Worm (Caenorhabditis elegans): ENCODE data around the gene K01B6.3.

The K01B6.3 gene

DNA sequence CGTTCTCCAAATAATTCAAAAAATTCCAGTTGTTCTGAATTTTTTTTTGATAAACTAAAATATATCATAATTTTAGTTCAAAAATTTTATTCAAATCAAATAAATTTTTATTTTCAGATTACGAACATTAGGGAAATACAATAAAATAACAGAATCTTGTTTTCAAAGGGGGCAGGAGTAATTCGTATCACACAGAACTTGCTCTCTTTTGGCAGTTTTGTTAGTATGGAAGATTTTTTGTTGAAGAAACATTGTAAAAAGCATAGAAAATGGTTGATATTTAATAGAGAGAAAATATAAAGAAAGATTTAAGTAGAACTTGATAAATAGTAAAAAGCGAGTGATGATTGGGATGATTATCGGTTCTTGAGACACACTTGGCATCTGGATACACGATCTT lies 36.8 kb downstream of the K01B6.3 start:
- TF ChIP-seq dmd-8 (GFP tag; IDR thresholded peaks at IDR 0.05) = no peak
- TF ChIP-seq tra-1 (GFP tag; IDR thresholded peaks at IDR 0.05) = no peak
- TF ChIP-seq Y75B8A.6 (GFP tag; IDR thresholded peaks at IDR 0.05) = no peak
- TF ChIP-seq unc-62 (GFP tag; optimal IDR thresholded peaks at IDR 0.05 in 1 of 2) = peak in 1 of 2 experiments; percentile 95
- no peak for TF ChIP-seq unc-62 (tag; optimal IDR thresholded peaks at IDR 0.05)
- TF ChIP-seq D1046.2 (GFP tag; IDR thresholded peaks at IDR 0.05) = no peak

ce11 chrIII:9337968-9338367 lies 37.9 kb downstream of the K01B6.3 start:
- TF ChIP-seq unc-62 (GFP tag; optimal IDR thresholded peaks at IDR 0.05 in 1 of 2) = peak in 1 of 2 experiments; percentile 92
- TF ChIP-seq unc-62 (tag; optimal IDR thresholded peaks at IDR 0.05) = no peak
- TF ChIP-seq ceh-32 (tag; optimal IDR thresholded peaks at IDR 0.05; ENCODE audit: poor library complexity) = no peak

- no peak for TF ChIP-seq duxl-1 (tag; optimal IDR thresholded peaks at IDR 0.05; ENCODE audit: poor library complexity)
- peak in 1 of 2 experiments; percentile 93 for TF ChIP-seq unc-62 (GFP tag; optimal IDR thresholded peaks at IDR 0.05 in 1 of 2)
- TF ChIP-seq unc-62 (tag; optimal IDR thresholded peaks at IDR 0.05) = no peak
Observed at ce11 chrIII:9340025-9340424, 40.0 kb downstream of the K01B6.3 start.

DNA sequence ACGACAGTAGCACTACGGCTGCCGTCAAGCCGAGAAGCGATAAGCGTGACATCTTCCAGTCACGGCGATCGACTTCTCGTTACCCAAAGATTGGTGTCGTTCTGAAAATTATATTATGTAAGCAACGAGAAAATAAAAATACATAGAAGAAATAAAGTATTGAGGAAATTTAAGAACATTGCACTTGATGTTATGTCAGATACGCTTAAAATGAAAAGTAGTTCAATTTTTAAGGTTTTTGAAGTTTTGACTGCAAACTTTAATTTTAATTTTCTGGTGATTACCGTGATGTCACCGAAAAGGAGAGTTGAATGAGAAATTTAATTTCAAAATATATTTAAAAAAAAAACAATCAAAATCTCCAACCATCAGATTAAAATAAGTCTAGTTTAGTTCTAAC lies 44.3 kb downstream of the K01B6.3 start, which contains the start of gene emb-9:
Gene emb-9 (minus strand): TSS at position 101 of the 400 bp plus-strand sequence.
- TF ChIP-seq F37D6.2 (tag; optimal IDR thresholded peaks at IDR 0.05) (no peak), R02D3.7 (tag; optimal IDR thresholded peaks at IDR 0.05) (no peak), saeg-2 (GFP tag; IDR thresholded peaks at IDR 0.05) (no peak), mep-1 (tag; optimal IDR thresholded peaks at IDR 0.05) (no peak), set-16 (GFP tag; IDR thresholded peaks at IDR 0.05) (no peak), aly-2 (tag; optimal IDR thresholded peaks at IDR 0.05) (no peak), Y75B8A.6 (GFP tag; IDR thresholded peaks at IDR 0.05) (no peak), D1046.2 (GFP tag; IDR thresholded peaks at IDR 0.05) (no peak), lin-13 (GFP tag; optimal IDR thresholded peaks at IDR 0.05) (no peak), mdl-1 (tag; optimal IDR thresholded peaks at IDR 0.05) (no peak), T26A8.4 (GFP tag; IDR thresholded peaks at IDR 0.05) (no peak), hlh-11 (tag; optimal IDR thresholded peaks at IDR 0.05) (no peak), nhr-6 (tag; optimal IDR thresholded peaks at IDR 0.05) (no peak), nhr-77 (tag; optimal IDR thresholded peaks at IDR 0.05) (no peak), mes-2 (tag; optimal IDR thresholded peaks at IDR 0.05; ENCODE audit: poor library complexity, severe bottlenecking) (no peak), nhr-25 (tag; optimal IDR thresholded peaks at IDR 0.05; ENCODE audit: borderline replicate concordance, insufficient read depth) (no peak)

DNA sequence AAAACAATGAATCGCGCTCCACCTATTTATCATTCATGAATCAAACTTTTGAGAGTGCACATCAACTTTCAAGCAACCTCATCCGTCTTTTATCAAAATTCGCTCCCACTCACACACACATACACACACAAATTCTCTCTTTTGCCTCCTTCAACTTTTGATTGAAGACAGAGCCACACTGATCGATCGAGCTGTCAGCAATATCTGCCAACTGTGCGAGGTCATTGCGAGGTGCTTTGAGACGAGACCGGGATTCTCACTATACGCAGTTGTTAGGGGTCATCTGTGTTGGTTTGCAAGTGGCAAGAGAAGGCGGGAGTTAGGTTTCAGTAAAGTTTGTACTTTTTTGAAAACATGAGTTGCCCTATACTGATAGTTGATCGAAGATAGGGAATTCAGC lies 46.1 kb downstream of the K01B6.3 start:
- TF ChIP-seq Y48G9A.11 (GFP tag; IDR thresholded peaks at IDR 0.05) = no peak
- TF ChIP-seq hlh-11 (tag; optimal IDR thresholded peaks at IDR 0.05) = peak; percentile 16
- peak in 1 of 2 experiments; percentile 83 for TF ChIP-seq unc-62 (GFP tag; optimal IDR thresholded peaks at IDR 0.05 in 1 of 2)
- no peak for TF ChIP-seq unc-62 (tag; optimal IDR thresholded peaks at IDR 0.05)
- no peak for TF ChIP-seq mep-1 (tag; optimal IDR thresholded peaks at IDR 0.05)

DNA sequence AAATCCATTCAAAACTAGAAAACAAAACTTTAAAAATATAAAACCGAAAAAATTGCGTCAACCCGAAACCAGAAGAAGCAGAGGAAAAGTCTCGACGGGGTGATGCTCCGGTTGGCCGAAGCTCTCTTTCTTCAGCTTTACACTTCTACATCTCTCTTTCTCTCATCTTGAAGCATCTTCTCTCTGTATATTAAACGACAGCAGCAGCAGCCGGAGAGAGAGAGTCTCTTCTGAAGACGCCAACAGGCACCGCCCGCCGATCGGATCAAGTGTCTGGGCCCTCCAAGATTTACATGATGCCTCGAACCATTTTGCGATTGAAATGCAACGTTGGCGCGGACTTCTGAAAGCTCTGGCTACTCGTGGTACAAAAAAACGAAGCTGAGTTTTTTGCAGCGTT lies 46.7 kb downstream of the K01B6.3 start:
- TF ChIP-seq hlh-11 (tag; optimal IDR thresholded peaks at IDR 0.05) (peak; percentile 35), ceh-32 (tag; optimal IDR thresholded peaks at IDR 0.05; ENCODE audit: poor library complexity) (no peak), mes-2 (tag; optimal IDR thresholded peaks at IDR 0.05; ENCODE audit: poor library complexity, severe bottlenecking) (peak; percentile 17), nhr-25 (tag; optimal IDR thresholded peaks at IDR 0.05; ENCODE audit: borderline replicate concordance, insufficient read depth) (no peak), aha-1 (tag) (peak; percentile 53), set-16 (GFP tag; IDR thresholded peaks at IDR 0.05) (peak; percentile 34; the same call in 1 of the 2 replicates)
